Worm (Caenorhabditis elegans) whole organism, L1 larva: ENCODE data around the gene rde-8.

Experiments
- C04F5.9 ChIP-seq: sonication (generic microtip); optimal IDR thresholded peaks from 2 replicates; lab custom pipeline; 2016; ENCODE audit warnings: missing genetic modification characterization, missing compliant biosample characterization
- C16A3.4 ChIP-seq: fragments of 150-350 bp; optimal IDR thresholded peaks from 2 replicates; lab custom pipeline; 2014; ENCODE audit warnings: missing biosample characterization, missing genetic modification characterization
- C34B4.2 ChIP-seq: sonication (generic microtip); optimal IDR thresholded peaks from 2 replicates; lab custom pipeline; 2017; ENCODE audit warnings: mild to moderate bottlenecking, missing genetic modification characterization, missing compliant biosample characterization
- F16B12.6 ChIP-seq: fragments of 150-350 bp; optimal IDR thresholded peaks from 2 replicates; lab custom pipeline; 2014; ENCODE audit warnings: missing biosample characterization, missing genetic modification characterization
- alr-1 ChIP-seq: fragments of 200-800 bp; sonication (Bioruptor generic); optimal IDR thresholded peaks from 2 replicates; lab custom pipeline; 2018; ENCODE audit warnings: borderline replicate concordance, mild to moderate bottlenecking, missing genetic modification characterization, missing compliant biosample characterization
- ama-1 ChIP-seq: fragments of 150-350 bp; optimal IDR thresholded peaks from 2 replicates; lab custom pipeline; 2014
- ceh-63 ChIP-seq: fragments of 200-800 bp; sonication (Bioruptor generic); optimal IDR thresholded peaks from 2 replicates; lab custom pipeline; 2018; ENCODE audit warnings: mild to moderate bottlenecking, missing genetic modification characterization, missing compliant biosample characterization
- ceh-90 ChIP-seq: sonication (generic microtip); optimal IDR thresholded peaks from 2 replicates; lab custom pipeline; 2016; ENCODE audit warnings: missing genetic modification characterization, missing compliant biosample characterization
- ces-1 ChIP-seq: fragments of 150-350 bp; optimal IDR thresholded peaks from 2 replicates; lab custom pipeline; 2014; ENCODE audit warnings: missing biosample characterization, missing genetic modification reagents, missing genetic modification characterization
- dsc-1 ChIP-seq: sonication (generic microtip); optimal IDR thresholded peaks from 2 replicates; lab custom pipeline; 2016; ENCODE audit warnings: mild to moderate bottlenecking, missing genetic modification characterization, missing compliant biosample characterization
- egl-27 ChIP-seq, 2 experiments: fragments of 150-350 bp in 1 of 2; sonication (generic microtip); optimal IDR thresholded peaks; 3 replicates each; lab custom pipeline; 2017 to 2018; ENCODE audit warnings: missing biosample characterization in 2 of 2, missing genetic modification characterization in 2 of 2, missing genetic modification reagents in 2 of 2
- elt-2 ChIP-seq: sonication (generic microtip); optimal IDR thresholded peaks from 2 replicates; lab custom pipeline; 2016; ENCODE audit warnings: missing genetic modification characterization, mild to moderate bottlenecking, inconsistent platforms, missing compliant biosample characterization, missing genetic modification reagents
- elt-3 ChIP-seq, 6 experiments: fragments of 150-350 bp in 1 of 6; sonication (generic microtip); optimal IDR thresholded peaks; 2 replicates each; lab custom pipeline; 2017 to 2018; ENCODE audit warnings: missing biosample characterization in 6 of 6, missing genetic modification characterization in 6 of 6, inconsistent platforms in 1 of 6
- ets-5 ChIP-seq: fragments of 200-800 bp; sonication (Bioruptor generic); IDR thresholded peaks from 2 replicates; pipeline ENCODE4 v1.3.6; 2022; ENCODE audit warnings: missing genetic modification characterization, missing compliant biosample characterization
- fkh-10 ChIP-seq: sonication (generic microtip); optimal IDR thresholded peaks from 2 replicates; lab custom pipeline; 2017; ENCODE audit warnings: missing biosample characterization, missing genetic modification reagents, missing genetic modification characterization
- fkh-4 ChIP-seq: sonication (generic microtip); optimal IDR thresholded peaks from 2 replicates; lab custom pipeline; 2016; ENCODE audit warnings: missing compliant biosample characterization, missing genetic modification characterization, borderline replicate concordance
- hlh-17 ChIP-seq: fragments of 200-800 bp; sonication (Bioruptor generic); optimal IDR thresholded peaks from 2 replicates; lab custom pipeline; 2018; ENCODE audit warnings: missing genetic modification characterization, mild to moderate bottlenecking, missing compliant biosample characterization, moderate library complexity, borderline replicate concordance
- hlh-4 ChIP-seq: sonication (generic microtip); optimal IDR thresholded peaks from 2 replicates; lab custom pipeline; 2016; ENCODE audit warnings: mild to moderate bottlenecking, missing genetic modification characterization, missing compliant biosample characterization
- hpl-2 ChIP-seq: fragments of 150-350 bp; optimal IDR thresholded peaks from 2 replicates; lab custom pipeline; 2014; ENCODE audit warnings: missing biosample characterization, missing genetic modification reagents, missing genetic modification characterization
- irx-1 ChIP-seq: sonication (generic microtip); optimal IDR thresholded peaks from 2 replicates; lab custom pipeline; 2016; ENCODE audit warnings: missing genetic modification characterization, missing compliant biosample characterization
- isw-1 ChIP-seq: fragments of 200-800 bp; sonication (Bioruptor generic); IDR thresholded peaks from 2 replicates; pipeline ENCODE4 v1.3.6; 2022; ENCODE audit warnings: missing genetic modification characterization, missing compliant biosample characterization
- jun-1 ChIP-seq: fragments of 150-350 bp; optimal IDR thresholded peaks from 2 replicates; lab custom pipeline; 2014; ENCODE audit warnings: missing biosample characterization, missing genetic modification reagents, missing genetic modification characterization
- lin-14 ChIP-seq: fragments of 200-800 bp; sonication (Bioruptor generic); optimal IDR thresholded peaks from 2 replicates; lab custom pipeline; 2018; ENCODE audit warnings: mild to moderate bottlenecking, missing genetic modification characterization, moderate library complexity, missing compliant biosample characterization
- lin-39 ChIP-seq: fragments of 150-350 bp; optimal IDR thresholded peaks from 2 replicates; lab custom pipeline; 2014; ENCODE audit warnings: missing biosample characterization, missing genetic modification reagents, missing genetic modification characterization
- lir-3 ChIP-seq: sonication (generic microtip); optimal IDR thresholded peaks from 2 replicates; lab custom pipeline; 2016; ENCODE audit warnings: mild to moderate bottlenecking, missing genetic modification characterization, moderate library complexity, missing compliant biosample characterization; ENCODE audit not compliant: poor library complexity
- mab-9 ChIP-seq: fragments of 200-800 bp; sonication (Bioruptor generic); IDR thresholded peaks from 2 replicates; pipeline ENCODE4 v1.3.6; 2022; ENCODE audit warnings: missing genetic modification reagents, missing genetic modification characterization, missing compliant biosample characterization
- mdl-1 ChIP-seq, 2 experiments: fragments of 150-350 bp; optimal IDR thresholded peaks; 2 replicates each; lab custom pipeline; 2014 to 2017; ENCODE audit warnings: missing biosample characterization in 2 of 2, missing genetic modification characterization in 2 of 2, inconsistent platforms in 1 of 2
- mep-1 ChIP-seq: fragments of 150-350 bp; optimal IDR thresholded peaks from 2 replicates; lab custom pipeline; 2014; ENCODE audit warnings: missing biosample characterization, missing genetic modification characterization
- nhr-237 ChIP-seq: fragments of 150-350 bp; optimal IDR thresholded peaks from 2 replicates; lab custom pipeline; 2014; ENCODE audit warnings: missing biosample characterization, missing genetic modification characterization
- nhr-47 ChIP-seq: sonication (generic microtip); optimal IDR thresholded peaks from 2 replicates; lab custom pipeline; 2016; ENCODE audit warnings: mild to moderate bottlenecking, missing genetic modification characterization, moderate library complexity, missing compliant biosample characterization
- nhr-71 ChIP-seq: sonication (generic microtip); optimal IDR thresholded peaks from 2 replicates; lab custom pipeline; 2016; ENCODE audit warnings: mild to moderate bottlenecking, missing genetic modification characterization, moderate library complexity, missing compliant biosample characterization
- nhr-76 ChIP-seq: sonication (generic microtip); optimal IDR thresholded peaks from 2 replicates; lab custom pipeline; 2017; ENCODE audit warnings: missing biosample characterization, missing genetic modification characterization
- nhr-77 ChIP-seq: fragments of 150-350 bp; optimal IDR thresholded peaks from 2 replicates; lab custom pipeline; 2014; ENCODE audit warnings: missing biosample characterization, missing genetic modification characterization
- nhr-84 ChIP-seq: sonication (generic microtip); optimal IDR thresholded peaks from 2 replicates; lab custom pipeline; 2017; ENCODE audit warnings: missing biosample characterization, missing genetic modification characterization
- nhr-85 ChIP-seq: sonication (generic microtip); peaks from one replicate; lab custom pipeline; 2016; ENCODE audit warnings: missing genetic modification characterization, inconsistent platforms, missing compliant biosample characterization
- pag-3 ChIP-seq: sonication (generic microtip); optimal IDR thresholded peaks from 2 replicates; lab custom pipeline; 2017; ENCODE audit warnings: missing genetic modification characterization, mild to moderate bottlenecking, missing compliant biosample characterization, antibody characterized with exemption, borderline replicate concordance; ENCODE audit not compliant: insufficient read depth
- pax-3 ChIP-seq: fragments of 200-800 bp; sonication (Bioruptor generic); optimal IDR thresholded peaks from 2 replicates; lab custom pipeline; 2018; ENCODE audit warnings: mild to moderate bottlenecking, missing genetic modification characterization, moderate library complexity, missing compliant biosample characterization
- pqm-1 ChIP-seq: sonication (generic microtip); optimal IDR thresholded peaks from 3 replicates; lab custom pipeline; 2017; ENCODE audit warnings: missing biosample characterization, missing genetic modification characterization
- skn-1 ChIP-seq: fragments of 150-350 bp; optimal IDR thresholded peaks from 2 replicates; lab custom pipeline; 2014; ENCODE audit warnings: missing biosample characterization, missing genetic modification characterization
- snpc-4 ChIP-seq: fragments of 150-350 bp; optimal IDR thresholded peaks from 2 replicates; lab custom pipeline; 2014; ENCODE audit warnings: missing biosample characterization, missing genetic modification characterization
- sox-4 ChIP-seq: sonication (generic microtip); optimal IDR thresholded peaks from 2 replicates; lab custom pipeline; 2016; ENCODE audit warnings: missing genetic modification characterization, missing compliant biosample characterization
- sptf-1 ChIP-seq: fragments of 150-350 bp; optimal IDR thresholded peaks from 2 replicates; lab custom pipeline; 2014; ENCODE audit warnings: missing biosample characterization, missing genetic modification characterization
- sup-37 ChIP-seq: fragments of 200-800 bp; sonication (Bioruptor generic); optimal IDR thresholded peaks from 2 replicates; lab custom pipeline; 2018; ENCODE audit warnings: mild to moderate bottlenecking, missing genetic modification characterization, missing compliant biosample characterization
- swsn-7 ChIP-seq: sonication (generic microtip); optimal IDR thresholded peaks from 2 replicates; lab custom pipeline; 2016; ENCODE audit warnings: missing genetic modification characterization, missing compliant biosample characterization
- tbx-2 ChIP-seq: sonication (generic microtip); optimal IDR thresholded peaks from 2 replicates; lab custom pipeline; 2016; ENCODE audit warnings: missing genetic modification characterization, missing compliant biosample characterization
- tlp-1 ChIP-seq: fragments of 150-350 bp; optimal IDR thresholded peaks from 2 replicates; lab custom pipeline; 2014; ENCODE audit warnings: missing biosample characterization, missing genetic modification characterization
- unc-30 ChIP-seq: sonication (generic microtip); optimal IDR thresholded peaks from 2 replicates; lab custom pipeline; 2017; ENCODE audit warnings: missing biosample characterization, missing genetic modification characterization
- unc-86 ChIP-seq: sonication (generic microtip); optimal IDR thresholded peaks from 2 replicates; lab custom pipeline; 2016; ENCODE audit warnings: missing genetic modification characterization, missing compliant biosample characterization
- unc-98 ChIP-seq: fragments of 200-800 bp; sonication (Bioruptor generic); IDR thresholded peaks from 2 replicates; pipeline ENCODE4 v1.3.6; 2022; ENCODE audit warnings: missing genetic modification characterization, missing compliant biosample characterization
- xbp-1 ChIP-seq: sonication (generic microtip); optimal IDR thresholded peaks from 2 replicates; lab custom pipeline; 2016; ENCODE audit warnings: missing genetic modification characterization, missing compliant biosample characterization
- zag-1 ChIP-seq: fragments of 150-350 bp; optimal IDR thresholded peaks from 2 replicates; lab custom pipeline; 2014; ENCODE audit warnings: missing biosample characterization, missing genetic modification characterization
- ztf-11 ChIP-seq, 2 experiments: sonication (generic microtip); optimal IDR thresholded peaks; 2 replicates each; lab custom pipeline; 2016 to 2017; ENCODE audit warnings: missing genetic modification characterization in 2 of 2, missing biosample characterization in 1 of 2, missing compliant biosample characterization in 1 of 2
- ztf-4 ChIP-seq: fragments of 150-350 bp; optimal IDR thresholded peaks from 2 replicates; lab custom pipeline; 2014; ENCODE audit warnings: missing biosample characterization, missing genetic modification characterization

Gene rde-8

ce11 chrIV:7103211-7103679, at the start of gene rde-8, which contains the start of gene ZC477.3:
rde-8 (minus strand) TSS chrIV:7103261.
ZC477.3 (plus strand) TSS chrIV:7103492.
- TF ChIP-seq skn-1 (peak; percentile 74), elt-2 (tag; lab: Kevin White, UChicago) (peak; percentile 52), nhr-85 (peak; percentile 68), C04F5.9 (tag; lab: Kevin White, UChicago) (no peak), jun-1 (tag; lab: Kevin White, UChicago) (peak; percentile 65), swsn-7 (tag; lab: Kevin White, UChicago) (peak; percentile 85), alr-1 (tag; lab: Kevin White, UChicago) (no peak), tlp-1 (tag; lab: Kevin White, UChicago) (no peak), F16B12.6 (tag; lab: Kevin White, UChicago) (peak; percentile 48), mdl-1 (tag; optimal IDR thresholded peaks at IDR 0.05; lab: Kevin White, UChicago) (peak in 1 of 2 experiments; percentile 62), snpc-4 (tag; lab: Kevin White, UChicago) (peak; percentile 80), mab-9 (peak; percentile 23; the same call in 1 of the 2 replicates), nhr-84 (tag; lab: Kevin White, UChicago) (no peak), unc-30 (tag; lab: Kevin White, UChicago) (no peak), fkh-10 (GFP tag; lab: Kevin White, UChicago) (no peak), elt-3 (tag; optimal IDR thresholded peaks at IDR 0.05; lab: Kevin White, UChicago) (peak in 2 of 6 experiments; percentile 0 to 3), lin-14 (GFP tag; lab: Kevin White, UChicago) (no peak), nhr-76 (tag; lab: Kevin White, UChicago) (no peak), pag-3 (no peak), hpl-2 (no peak), sup-37 (GFP tag; lab: Kevin White, UChicago) (peak; percentile 53), nhr-71 (peak; percentile 90), ces-1 (GFP tag; lab: Kevin White, UChicago) (no peak), nhr-237 (no peak), ets-5 (GFP tag; lab: Robert Waterston, UW) (no peak), hlh-17 (GFP tag; lab: Kevin White, UChicago) (no peak), nhr-47 (tag; lab: Kevin White, UChicago) (peak; percentile 89), ceh-90 (tag; lab: Kevin White, UChicago) (no peak), nhr-77 (tag; lab: Kevin White, UChicago) (peak; percentile 5), pax-3 (tag; lab: Kevin White, UChicago) (no peak), hlh-4 (tag; lab: Kevin White, UChicago) (no peak), unc-98 (GFP tag; lab: Robert Waterston, UW) (no peak), isw-1 (GFP tag; lab: Robert Waterston, UW) (peak; percentile 56), egl-27 (tag; optimal IDR thresholded peaks at IDR 0.05; lab: Kevin White, UChicago) (no peak), lin-39 (tag; lab: Kevin White, UChicago) (peak; percentile 64), sox-4 (peak; percentile 49), dsc-1 (peak; percentile 83), irx-1 (tag; lab: Kevin White, UChicago) (peak; percentile 85), sptf-1 (tag; lab: Kevin White, UChicago) (no peak), tbx-2 (tag; lab: Kevin White, UChicago) (peak; percentile 85), unc-86 (tag; lab: Kevin White, UChicago) (peak; percentile 78), fkh-4 (tag; lab: Kevin White, UChicago) (peak; percentile 58), ztf-4 (tag; lab: Kevin White, UChicago) (no peak), ztf-11 (tag; optimal IDR thresholded peaks at IDR 0.05; lab: Kevin White, UChicago) (peak in 1 of 2 experiments; percentile 19), pqm-1 (tag; lab: Kevin White, UChicago) (no peak), C16A3.4 (tag; lab: Kevin White, UChicago) (peak; percentile 71), ama-1 (lab: Kevin White, UChicago) (peak; percentile 17), zag-1 (tag; lab: Kevin White, UChicago) (no peak), mep-1 (tag; lab: Kevin White, UChicago) (peak; percentile 94), xbp-1 (tag; lab: Kevin White, UChicago) (peak; percentile 82), lir-3 (tag; lab: Kevin White, UChicago) (peak; percentile 9), C34B4.2 (no peak), ceh-63 (GFP tag; lab: Kevin White, UChicago) (no peak)
